Fruit fly (Drosophila melanogaster) whole organism, prepupa: ENCODE results near the gene eIF3g1.

ENCODE experiments used
- Blimp-1 ChIP-seq: fragments of 200-800 bp; sonication (Bioruptor generic); optimal IDR thresholded peaks from 3 replicates; lab custom pipeline; 2017; ENCODE audit warnings: missing biosample characterization, missing genetic modification characterization, mild to moderate bottlenecking, moderate library complexity, missing genetic modification reagents
- CG10631 ChIP-seq: fragments of 200-800 bp; sonication (Bioruptor generic); optimal IDR thresholded peaks from 2 replicates; lab custom pipeline; 2016; ENCODE audit warnings: missing biosample characterization, missing genetic modification characterization
- CG10669 ChIP-seq: fragments of 200-800 bp; sonication (Bioruptor generic); optimal IDR thresholded peaks from 3 replicates; lab custom pipeline; 2018; ENCODE audit warnings: missing biosample characterization, mild to moderate bottlenecking, missing genetic modification characterization, moderate library complexity
- CG11294 ChIP-seq: fragments of 200-800 bp; sonication (Bioruptor generic); IDR thresholded peaks from 2 replicates; pipeline ENCODE4 v1.3.6; 2022; ENCODE audit warnings: missing biosample characterization, missing genetic modification characterization
- CG11762 ChIP-seq: fragments of 200-800 bp; sonication (Bioruptor generic); optimal IDR thresholded peaks from 3 replicates; lab custom pipeline; 2016; ENCODE audit warnings: missing biosample characterization, missing genetic modification characterization; ENCODE audit not compliant: insufficient read depth
- CG11902 ChIP-seq: fragments of 200-800 bp; sonication (Bioruptor generic); optimal IDR thresholded peaks from 3 replicates; lab custom pipeline; 2016; ENCODE audit warnings: missing biosample characterization, missing genetic modification characterization
- CG15336 ChIP-seq: fragments of 200-800 bp; sonication (Bioruptor generic); IDR thresholded peaks from 2 replicates; pipeline ENCODE4 v1.3.6; 2022; ENCODE audit warnings: missing biosample characterization, missing genetic modification characterization
- CG16779 ChIP-seq: fragments of 200-800 bp; sonication (Bioruptor generic); optimal IDR thresholded peaks from 3 replicates; lab custom pipeline; 2017; ENCODE audit warnings: missing biosample characterization, mild to moderate bottlenecking, missing genetic modification characterization
- CG31627 ChIP-seq: fragments of 200-800 bp; sonication (Bioruptor generic); optimal IDR thresholded peaks from 3 replicates; lab custom pipeline; 2016; ENCODE audit warnings: missing biosample characterization, missing genetic modification characterization
- CG32006 ChIP-seq: fragments of 200-800 bp; sonication (Bioruptor generic); optimal IDR thresholded peaks from 3 replicates; lab custom pipeline; 2017; ENCODE audit warnings: missing biosample characterization, mild to moderate bottlenecking, missing genetic modification characterization
- CG34406 ChIP-seq: fragments of 200-800 bp; sonication (Bioruptor generic); optimal IDR thresholded peaks from 3 replicates; lab custom pipeline; 2016; ENCODE audit warnings: missing biosample characterization, missing genetic modification characterization
- CG3919 ChIP-seq: fragments of 200-800 bp; sonication (Bioruptor generic); optimal IDR thresholded peaks from 3 replicates; lab custom pipeline; 2016; ENCODE audit warnings: missing biosample characterization, missing genetic modification characterization
- CG4318 ChIP-seq: fragments of 200-800 bp; sonication (Bioruptor generic); optimal IDR thresholded peaks from 3 replicates; lab custom pipeline; 2017; ENCODE audit warnings: missing biosample characterization, mild to moderate bottlenecking, missing genetic modification characterization
- CG6163 ChIP-seq: fragments of 200-800 bp; sonication (Bioruptor generic); IDR thresholded peaks from 3 replicates; pipeline ENCODE4 v1.3.6; 2022; ENCODE audit warnings: missing biosample characterization, missing genetic modification characterization
- CG6808 ChIP-seq: fragments of 200-800 bp; sonication (Bioruptor generic); optimal IDR thresholded peaks from 3 replicates; lab custom pipeline; 2017; ENCODE audit warnings: missing biosample characterization, missing genetic modification characterization, mild to moderate bottlenecking, moderate library complexity, missing genetic modification reagents
- CG7368 ChIP-seq: fragments of 200-800 bp; sonication (Bioruptor generic); optimal IDR thresholded peaks from 3 replicates; lab custom pipeline; 2016; ENCODE audit warnings: missing biosample characterization, missing genetic modification characterization
- CG8119 ChIP-seq: fragments of 200-800 bp; sonication (Bioruptor generic); IDR thresholded peaks from 3 replicates; pipeline ENCODE4 v1.3.6; 2022; ENCODE audit warnings: missing biosample characterization, missing genetic modification characterization
- CG8319 ChIP-seq: fragments of 200-800 bp; sonication (Bioruptor generic); optimal IDR thresholded peaks from 3 replicates; lab custom pipeline; 2016; ENCODE audit warnings: missing biosample characterization, missing genetic modification characterization
- CG9139 ChIP-seq: fragments of 200-800 bp; sonication (Bioruptor generic); optimal IDR thresholded peaks from 3 replicates; lab custom pipeline; 2017; ENCODE audit warnings: missing biosample characterization, mild to moderate bottlenecking, missing genetic modification characterization
- Eip93F ChIP-seq: fragments of 200-800 bp; sonication (Bioruptor generic); optimal IDR thresholded peaks from 2 replicates; lab custom pipeline; 2016; ENCODE audit warnings: missing biosample characterization, mild to moderate bottlenecking, missing genetic modification characterization
- Ets21C ChIP-seq: fragments of 200-800 bp; sonication (Bioruptor generic); optimal IDR thresholded peaks from 3 replicates; lab custom pipeline; 2016; ENCODE audit warnings: missing biosample characterization, missing genetic modification characterization
- Ets96B ChIP-seq: fragments of 200-800 bp; optimal IDR thresholded peaks from 2 replicates; lab custom pipeline; 2019; ENCODE audit warnings: missing biosample characterization, mild to moderate bottlenecking, missing genetic modification characterization, moderate library complexity
- Gug ChIP-seq: fragments of 200-800 bp; sonication (Bioruptor generic); IDR thresholded peaks from 2 replicates; pipeline ENCODE4 v1.3.6; 2022; ENCODE audit warnings: missing biosample characterization, missing genetic modification characterization
- Hr38 ChIP-seq: sonication (Bioruptor generic); optimal IDR thresholded peaks from 2 replicates; lab custom pipeline; 2016; ENCODE audit warnings: missing biosample characterization, missing genetic modification characterization
- Hr39 ChIP-seq: fragments of 200-800 bp; sonication (Bioruptor generic); optimal IDR thresholded peaks from 2 replicates; lab custom pipeline; 2016; ENCODE audit warnings: missing biosample characterization, missing genetic modification characterization
- Hr4 ChIP-seq: fragments of 200-800 bp; sonication (Bioruptor generic); optimal IDR thresholded peaks from 3 replicates; lab custom pipeline; 2016; ENCODE audit warnings: missing biosample characterization, missing genetic modification characterization
- Lpt ChIP-seq: fragments of 200-800 bp; sonication (Bioruptor generic); optimal IDR thresholded peaks from 3 replicates; lab custom pipeline; 2016; ENCODE audit warnings: missing biosample characterization, missing genetic modification characterization
- Met ChIP-seq: fragments of 200-800 bp; sonication (Bioruptor generic); optimal IDR thresholded peaks from 3 replicates; lab custom pipeline; 2016; ENCODE audit warnings: missing biosample characterization, missing genetic modification characterization
- Smox ChIP-seq: fragments of 200-800 bp; sonication (Bioruptor generic); optimal IDR thresholded peaks from 3 replicates; lab custom pipeline; 2016; ENCODE audit warnings: missing biosample characterization, missing genetic modification characterization
- Sox102F ChIP-seq: fragments of 200-800 bp; sonication (Bioruptor generic); optimal IDR thresholded peaks from 2 replicates; lab custom pipeline; 2016; ENCODE audit warnings: missing biosample characterization, mild to moderate bottlenecking, missing genetic modification characterization
- Sox15 ChIP-seq: fragments of 200-800 bp; sonication (Bioruptor generic); optimal IDR thresholded peaks from 3 replicates; lab custom pipeline; 2016; ENCODE audit warnings: missing biosample characterization, missing genetic modification characterization
- achi ChIP-seq: fragments of 200-800 bp; sonication (Bioruptor generic); optimal IDR thresholded peaks from 3 replicates; lab custom pipeline; 2016; ENCODE audit warnings: missing biosample characterization, missing genetic modification characterization
- acj6 ChIP-seq: fragments of 200-800 bp; sonication (Bioruptor generic); optimal IDR thresholded peaks from 3 replicates; lab custom pipeline; 2016; ENCODE audit warnings: missing biosample characterization, missing genetic modification characterization
- cyc ChIP-seq: fragments of 200-800 bp; sonication (Bioruptor generic); optimal IDR thresholded peaks from 3 replicates; lab custom pipeline; 2016; ENCODE audit warnings: missing biosample characterization, missing genetic modification characterization
- dac ChIP-seq: fragments of 200-800 bp; sonication (Bioruptor generic); optimal IDR thresholded peaks from 2 replicates; lab custom pipeline; 2017; ENCODE audit warnings: missing biosample characterization, mild to moderate bottlenecking, missing genetic modification characterization
- dsx ChIP-seq: fragments of 200-800 bp; optimal IDR thresholded peaks from 3 replicates; lab custom pipeline; 2019; ENCODE audit warnings: missing biosample characterization, mild to moderate bottlenecking, missing genetic modification characterization, moderate library complexity; ENCODE audit not compliant: poor library complexity, severe bottlenecking
- eg ChIP-seq: fragments of 200-800 bp; sonication (Bioruptor generic); IDR thresholded peaks from 3 replicates; pipeline ENCODE4 v1.3.6; 2022; ENCODE audit warnings: missing biosample characterization, missing genetic modification characterization
- esn ChIP-seq: fragments of 200-800 bp; sonication (Bioruptor generic); optimal IDR thresholded peaks from 2 replicates; lab custom pipeline; 2016; ENCODE audit warnings: missing biosample characterization, mild to moderate bottlenecking, missing genetic modification characterization, moderate library complexity
- fd59A ChIP-seq: fragments of 200-800 bp; sonication (Bioruptor generic); optimal IDR thresholded peaks from 2 replicates; lab custom pipeline; 2017; ENCODE audit warnings: missing biosample characterization, mild to moderate bottlenecking, missing genetic modification characterization, missing genetic modification reagents
- fd85E ChIP-seq: fragments of 200-800 bp; sonication (Bioruptor generic); optimal IDR thresholded peaks from 3 replicates; lab custom pipeline; 2016; ENCODE audit warnings: missing biosample characterization, missing genetic modification characterization
- fkh ChIP-seq: fragments of 200-800 bp; sonication (Bioruptor generic); optimal IDR thresholded peaks from 3 replicates; lab custom pipeline; 2017; ENCODE audit warnings: missing biosample characterization, mild to moderate bottlenecking, missing genetic modification characterization, moderate library complexity
- lz ChIP-seq: fragments of 200-800 bp; sonication (Bioruptor generic); optimal IDR thresholded peaks from 3 replicates; lab custom pipeline; 2016; ENCODE audit warnings: missing biosample characterization, missing genetic modification characterization
- salr ChIP-seq, 2 experiments: fragments of 200-800 bp; sonication (Bioruptor generic); optimal IDR thresholded peaks; 3 replicates each; lab custom pipeline; 2016 to 2018; ENCODE audit warnings: missing biosample characterization in 2 of 2, missing genetic modification characterization in 2 of 2, mild to moderate bottlenecking in 1 of 2
- spab ChIP-seq: fragments of 200-800 bp; sonication (Bioruptor generic); optimal IDR thresholded peaks from 2 replicates; lab custom pipeline; 2017; ENCODE audit warnings: missing biosample characterization, mild to moderate bottlenecking, missing genetic modification characterization, missing genetic modification reagents
- topi ChIP-seq: fragments of 200-800 bp; sonication (Bioruptor generic); optimal IDR thresholded peaks from 3 replicates; lab custom pipeline; 2016; ENCODE audit warnings: missing biosample characterization, missing genetic modification characterization
- vri ChIP-seq: fragments of 200-800 bp; sonication (Bioruptor generic); optimal IDR thresholded peaks from 3 replicates; lab custom pipeline; 2016; ENCODE audit warnings: missing biosample characterization, mild to moderate bottlenecking, missing genetic modification characterization

eIF3g1 gene

dm6 chrX:2647472-2647883, 37.3 kb upstream of the eIF3g1 start (continued):
- peak; percentile 88 for TF ChIP-seq Gug (GFP tag; lab: Robert Waterston, UW)
- peak; percentile 83 for TF ChIP-seq dac (GFP tag; lab: Kevin White, UChicago)
- TF ChIP-seq topi = peak; percentile 92
- TF ChIP-seq lz (GFP tag; lab: Kevin White, UChicago) = peak; percentile 90
- TF ChIP-seq fd85E (GFP tag; lab: Kevin White, UChicago) = peak; percentile 66
- peak; percentile 89 for TF ChIP-seq acj6 (GFP tag; lab: Kevin White, UChicago)
- peak; percentile 82 for TF ChIP-seq vri (GFP tag; lab: Kevin White, UChicago)
- TF ChIP-seq CG32006 (GFP tag; lab: Kevin White, UChicago) = peak; percentile 88
- TF ChIP-seq Sox102F (GFP tag; lab: Kevin White, UChicago) = peak; percentile 89
- peak; percentile 84 for TF ChIP-seq spab (GFP tag; lab: Kevin White, UChicago)
- peak; percentile 89 for TF ChIP-seq Met (GFP tag; lab: Kevin White, UChicago)
- peak; percentile 81 for TF ChIP-seq Eip93F
- peak; percentile 76 for TF ChIP-seq CG9139 (GFP tag; lab: Kevin White, UChicago)
- peak; percentile 83 for TF ChIP-seq dsx (GFP tag; lab: Kevin White, UChicago)
- TF ChIP-seq CG7368 (GFP tag; lab: Kevin White, UChicago) = peak; percentile 91

dm6 chrX:2646022-2646761, 36.1 kb upstream of the eIF3g1 start:
- TF ChIP-seq CG7368 (GFP tag; lab: Kevin White, UChicago) (peak; percentile 96), CG8119 (GFP tag; lab: Robert Waterston, UW) (peak; percentile 98), CG31627 (GFP tag; lab: Kevin White, UChicago) (peak; percentile 98), CG9139 (GFP tag; lab: Kevin White, UChicago) (peak; percentile 95), Ets96B (peak; percentile 97), Hr38 (GFP tag; lab: Kevin White, UChicago) (no peak), CG6808 (GFP tag; lab: Kevin White, UChicago) (peak; percentile 97), fd59A (GFP tag; lab: Kevin White, UChicago) (peak; percentile 97), Lpt (GFP tag; lab: Kevin White, UChicago) (peak; percentile 95), CG10631 (GFP tag; lab: Kevin White, UChicago) (peak; percentile 96), Smox (GFP tag; lab: Kevin White, UChicago) (peak; percentile 98), CG11294 (GFP tag; lab: Robert Waterston, UW) (peak; percentile 96), fd85E (GFP tag; lab: Kevin White, UChicago) (peak; percentile 89), CG16779 (tag; lab: Kevin White, UChicago) (peak; percentile 98), CG10669 (GFP tag; lab: Kevin White, UChicago) (peak; percentile 97), fkh (GFP tag; lab: Kevin White, UChicago) (peak; percentile 92), CG4318 (GFP tag; lab: Kevin White, UChicago) (peak; percentile 97), esn (GFP tag; lab: Kevin White, UChicago) (peak; percentile 99), vri (GFP tag; lab: Kevin White, UChicago) (peak; percentile 94), achi (GFP tag; lab: Kevin White, UChicago) (peak; percentile 97), eg (GFP tag; lab: Robert Waterston, UW) (peak; percentile 97), topi (peak; percentile 98), CG3919 (peak; percentile 98), Hr39 (GFP tag; lab: Kevin White, UChicago) (peak; percentile 99), lz (GFP tag; lab: Kevin White, UChicago) (peak; percentile 99), CG8319 (GFP tag; lab: Kevin White, UChicago) (peak; percentile 96), CG11902 (peak; percentile 95), Sox102F (GFP tag; lab: Kevin White, UChicago) (peak; percentile 98), spab (GFP tag; lab: Kevin White, UChicago) (peak; percentile 95), CG6163 (GFP tag; lab: Robert Waterston, UW) (peak; percentile 98), Hr4 (GFP tag; lab: Kevin White, UChicago) (peak; percentile 97), CG34406 (GFP tag; lab: Kevin White, UChicago) (peak; percentile 97), CG11762 (GFP tag; lab: Kevin White, UChicago) (peak; percentile 95), cyc (GFP tag; lab: Kevin White, UChicago) (peak; percentile 98), Blimp-1 (GFP tag; lab: Kevin White, UChicago) (peak; percentile 90), Eip93F (peak; percentile 95), salr (GFP tag; optimal IDR thresholded peaks at IDR 0.05; lab: Kevin White, UChicago) (peak; percentile 94 to 97), Sox15 (GFP tag; lab: Kevin White, UChicago) (peak; percentile 97), Met (GFP tag; lab: Kevin White, UChicago) (peak; percentile 99), CG32006 (GFP tag; lab: Kevin White, UChicago) (peak; percentile 99), Ets21C (GFP tag; lab: Kevin White, UChicago) (peak; percentile 97), CG15336 (GFP tag; lab: Robert Waterston, UW) (peak; percentile 98)
